Worm (Caenorhabditis elegans) whole organism, L2 larva: Measurements from ENCODE around the gene F21D9.1.

Source experiments
- C34F6.9 ChIP-seq: fragments of 150-350 bp; optimal IDR thresholded peaks from 2 replicates; lab custom pipeline; 2014; ENCODE audit warnings: missing biosample characterization, missing genetic modification characterization
- R02D3.7 ChIP-seq: fragments of 150-350 bp; optimal IDR thresholded peaks from 2 replicates; lab custom pipeline; 2014; ENCODE audit warnings: missing biosample characterization, missing genetic modification characterization
- alr-1 ChIP-seq: fragments of 150-350 bp; optimal IDR thresholded peaks from 2 replicates; lab custom pipeline; 2014; ENCODE audit warnings: missing biosample characterization, missing genetic modification characterization
- aly-2 ChIP-seq: fragments of 150-350 bp; optimal IDR thresholded peaks from 2 replicates; lab custom pipeline; 2014; ENCODE audit warnings: missing biosample characterization, missing genetic modification characterization
- blmp-1 ChIP-seq: sonication (generic microtip); optimal IDR thresholded peaks from 2 replicates; lab custom pipeline; 2017; ENCODE audit warnings: missing genetic modification characterization, mild to moderate bottlenecking, missing compliant biosample characterization, antibody characterized with exemption, moderate library complexity; ENCODE audit not compliant: insufficient read depth
- ceh-16 ChIP-seq: fragments of 150-350 bp; optimal IDR thresholded peaks from 2 replicates; lab custom pipeline; 2014; ENCODE audit warnings: missing biosample characterization, missing genetic modification characterization
- ceh-82 ChIP-seq: fragments of 150-350 bp; optimal IDR thresholded peaks from 2 replicates; lab custom pipeline; 2014; ENCODE audit warnings: missing biosample characterization, missing genetic modification characterization
- crh-2 ChIP-seq: sonication (generic microtip); optimal IDR thresholded peaks from 2 replicates; lab custom pipeline; 2017; ENCODE audit warnings: missing biosample characterization, missing genetic modification characterization
- dmd-4 ChIP-seq: sonication (generic microtip); optimal IDR thresholded peaks from 2 replicates; lab custom pipeline; 2017; ENCODE audit warnings: missing biosample characterization, missing genetic modification characterization
- egl-27 ChIP-seq: sonication (generic microtip); optimal IDR thresholded peaks from 3 replicates; lab custom pipeline; 2017; ENCODE audit warnings: missing biosample characterization, missing genetic modification reagents, missing genetic modification characterization
- elt-3 ChIP-seq: sonication (generic microtip); optimal IDR thresholded peaks from 2 replicates; lab custom pipeline; 2017; ENCODE audit warnings: missing biosample characterization, missing genetic modification characterization
- fos-1 ChIP-seq: fragments of 150-350 bp; optimal IDR thresholded peaks from 2 replicates; lab custom pipeline; 2014; ENCODE audit warnings: missing biosample characterization, missing genetic modification characterization
- gmeb-1 ChIP-seq: fragments of 150-350 bp; optimal IDR thresholded peaks from 2 replicates; lab custom pipeline; 2014; ENCODE audit warnings: missing biosample characterization, missing genetic modification characterization
- lin-13 ChIP-seq: fragments of 150-350 bp; optimal IDR thresholded peaks from 2 replicates; lab custom pipeline; 2014; ENCODE audit warnings: missing biosample characterization, missing genetic modification reagents, missing genetic modification characterization
- lin-39 ChIP-seq: fragments of 150-350 bp; optimal IDR thresholded peaks from 2 replicates; lab custom pipeline; 2014; ENCODE audit warnings: missing biosample characterization, missing genetic modification reagents, missing genetic modification characterization
- lsy-2 ChIP-seq, 2 experiments: fragments of 150-350 bp in 1 of 2; sonication (generic microtip) in 1 of 2; optimal IDR thresholded peaks; 2 replicates each; lab custom pipeline; 2014 to 2017; ENCODE audit warnings: missing biosample characterization in 2 of 2, missing genetic modification characterization in 2 of 2
- mab-5 ChIP-seq: fragments of 150-350 bp; optimal IDR thresholded peaks from 2 replicates; lab custom pipeline; 2014; ENCODE audit warnings: missing biosample characterization, missing genetic modification characterization
- mbf-1 ChIP-seq: sonication (generic microtip); optimal IDR thresholded peaks from 2 replicates; lab custom pipeline; 2017; ENCODE audit warnings: missing biosample characterization, missing genetic modification characterization
- mdl-1 ChIP-seq, 2 experiments: fragments of 150-350 bp in 1 of 2; sonication (generic microtip) in 1 of 2; optimal IDR thresholded peaks; 2 replicates each; lab custom pipeline; 2017; ENCODE audit warnings: missing biosample characterization in 2 of 2, missing genetic modification characterization in 2 of 2
- nhr-10 ChIP-seq: sonication (generic microtip); optimal IDR thresholded peaks from 2 replicates; lab custom pipeline; 2017; ENCODE audit warnings: missing biosample characterization, missing genetic modification characterization
- nhr-11 ChIP-seq: fragments of 150-350 bp; optimal IDR thresholded peaks from 2 replicates; lab custom pipeline; 2014; ENCODE audit warnings: missing biosample characterization, missing genetic modification characterization
- nhr-12 ChIP-seq: fragments of 150-350 bp; optimal IDR thresholded peaks from 2 replicates; lab custom pipeline; 2014; ENCODE audit warnings: missing biosample characterization, missing genetic modification characterization
- nhr-129 ChIP-seq: fragments of 150-350 bp; optimal IDR thresholded peaks from 2 replicates; lab custom pipeline; 2014; ENCODE audit warnings: missing biosample characterization, missing genetic modification characterization
- nhr-21 ChIP-seq: fragments of 150-350 bp; optimal IDR thresholded peaks from 2 replicates; lab custom pipeline; 2014; ENCODE audit warnings: missing biosample characterization, missing genetic modification characterization
- nhr-237 ChIP-seq: fragments of 150-350 bp; optimal IDR thresholded peaks from 2 replicates; lab custom pipeline; 2014; ENCODE audit warnings: missing biosample characterization, missing genetic modification characterization
- nhr-6 ChIP-seq: fragments of 150-350 bp; optimal IDR thresholded peaks from 2 replicates; lab custom pipeline; 2014; ENCODE audit warnings: missing biosample characterization, missing genetic modification characterization
- peb-1 ChIP-seq: fragments of 150-350 bp; optimal IDR thresholded peaks from 2 replicates; lab custom pipeline; 2014; ENCODE audit warnings: missing biosample characterization, missing genetic modification characterization
- sem-4 ChIP-seq: fragments of 150-350 bp; optimal IDR thresholded peaks from 2 replicates; lab custom pipeline; 2014; ENCODE audit warnings: missing biosample characterization, missing genetic modification reagents, missing genetic modification characterization
- sma-3 ChIP-seq: sonication (generic microtip); optimal IDR thresholded peaks from 2 replicates; lab custom pipeline; 2016; ENCODE audit warnings: missing genetic modification reagents, missing genetic modification characterization, missing compliant biosample characterization
- sma-9 ChIP-seq, 2 experiments: fragments of 150-350 bp in 1 of 2; sonication (generic microtip) in 1 of 2; optimal IDR thresholded peaks; 2 replicates each; lab custom pipeline; 2014 to 2016; ENCODE audit warnings: missing genetic modification characterization in 2 of 2, mild to moderate bottlenecking in 1 of 2, missing biosample characterization in 1 of 2, missing compliant biosample characterization in 1 of 2, missing genetic modification reagents in 1 of 2, moderate library complexity in 1 of 2
- snpc-4 ChIP-seq: fragments of 150-350 bp; optimal IDR thresholded peaks from 2 replicates; lab custom pipeline; 2014; ENCODE audit warnings: missing biosample characterization, missing genetic modification characterization
- unc-39 ChIP-seq: fragments of 150-350 bp; optimal IDR thresholded peaks from 2 replicates; lab custom pipeline; 2014; ENCODE audit warnings: missing biosample characterization, missing genetic modification characterization
- unc-62 ChIP-seq: fragments of 150-350 bp; optimal IDR thresholded peaks from 2 replicates; lab custom pipeline; 2014; ENCODE audit warnings: missing biosample characterization, missing genetic modification reagents, missing genetic modification characterization
- zag-1 ChIP-seq: fragments of 150-350 bp; optimal IDR thresholded peaks from 2 replicates; lab custom pipeline; 2014; ENCODE audit warnings: missing biosample characterization, missing genetic modification characterization
- ztf-1 ChIP-seq: fragments of 200-800 bp; sonication (Bioruptor generic); conservative IDR thresholded peaks from 2 replicates; pipeline ENCODE4 v1.3.6; 2022; ENCODE audit warnings: missing genetic modification characterization, missing compliant biosample characterization
- ztf-11 ChIP-seq: sonication (generic microtip); optimal IDR thresholded peaks from 2 replicates; lab custom pipeline; 2017; ENCODE audit warnings: missing biosample characterization, missing genetic modification characterization
- ztf-4 ChIP-seq: fragments of 150-350 bp; optimal IDR thresholded peaks from 2 replicates; lab custom pipeline; 2014; ENCODE audit warnings: missing biosample characterization, missing genetic modification characterization

The F21D9.1 gene

ce11 chrV:19301934-19302333 lies 37.7 kb downstream of the F21D9.1 start, which contains the start of gene fbxb-62:
fbxb-62 (minus strand) TSS chrV:19302034.
- no peak for TF ChIP-seq C34F6.9 (tag; lab: Kevin White, UChicago)
- no peak for TF ChIP-seq lin-13 (GFP tag; lab: Kevin White, UChicago)
- TF ChIP-seq ceh-82, result no peak
- TF ChIP-seq sem-4 (tag; lab: Kevin White, UChicago), result no peak
- TF ChIP-seq unc-39 (tag; lab: Kevin White, UChicago), result no peak
- TF ChIP-seq nhr-10 (tag; lab: Kevin White, UChicago), result no peak
- TF ChIP-seq mab-5 (tag; lab: Kevin White, UChicago), result no peak
- no peak for TF ChIP-seq blmp-1
- no peak for TF ChIP-seq lsy-2 (tag; optimal IDR thresholded peaks at IDR 0.05; lab: Kevin White, UChicago)
- no peak for TF ChIP-seq sma-9 (GFP tag; optimal IDR thresholded peaks at IDR 0.05; lab: Kevin White, UChicago)
- TF ChIP-seq sma-9 (tag; optimal IDR thresholded peaks at IDR 0.05; lab: Kevin White, UChicago), result no peak
- no peak for TF ChIP-seq alr-1 (tag; lab: Kevin White, UChicago)
- TF ChIP-seq, all 48 proteins: peak for 0

- TF ChIP-seq nhr-6, result no peak
- TF ChIP-seq nhr-129 (tag; lab: Kevin White, UChicago), result no peak
- TF ChIP-seq ceh-82, result no peak
- no peak for TF ChIP-seq gmeb-1
- TF ChIP-seq unc-39 (tag; lab: Kevin White, UChicago), result no peak
- TF ChIP-seq ceh-16, result no peak
- TF ChIP-seq lin-39, result no peak
- TF ChIP-seq crh-2 (tag; lab: Kevin White, UChicago), result no peak
- no peak for TF ChIP-seq sma-3 (GFP tag; lab: Kevin White, UChicago)
- TF ChIP-seq mdl-1 (tag; optimal IDR thresholded peaks at IDR 0.05; lab: Kevin White, UChicago), result no peak
- no peak for TF ChIP-seq mbf-1 (tag; lab: Kevin White, UChicago)
- no peak for TF ChIP-seq nhr-12 (tag; lab: Kevin White, UChicago)
- no peak for TF ChIP-seq nhr-11 (tag; lab: Kevin White, UChicago)
- no peak for TF ChIP-seq fos-1
- no peak for TF ChIP-seq peb-1 (tag; lab: Kevin White, UChicago)
- no peak for TF ChIP-seq lin-13 (GFP tag; lab: Kevin White, UChicago)
- no peak for TF ChIP-seq zag-1 (tag; lab: Kevin White, UChicago)
- no peak for TF ChIP-seq sem-4 (tag; lab: Kevin White, UChicago)
- TF ChIP-seq alr-1 (tag; lab: Kevin White, UChicago), result no peak
- TF ChIP-seq blmp-1, result no peak
Observed at ce11 chrV:19303589-19304174, 39.4 kb downstream of the F21D9.1 start, which contains the start of the genes fbxb-63 and fbxb-61. fbxb-63 (minus strand) TSS chrV:19303730. fbxb-61 (plus strand) TSS chrV:19304124.

DNA sequence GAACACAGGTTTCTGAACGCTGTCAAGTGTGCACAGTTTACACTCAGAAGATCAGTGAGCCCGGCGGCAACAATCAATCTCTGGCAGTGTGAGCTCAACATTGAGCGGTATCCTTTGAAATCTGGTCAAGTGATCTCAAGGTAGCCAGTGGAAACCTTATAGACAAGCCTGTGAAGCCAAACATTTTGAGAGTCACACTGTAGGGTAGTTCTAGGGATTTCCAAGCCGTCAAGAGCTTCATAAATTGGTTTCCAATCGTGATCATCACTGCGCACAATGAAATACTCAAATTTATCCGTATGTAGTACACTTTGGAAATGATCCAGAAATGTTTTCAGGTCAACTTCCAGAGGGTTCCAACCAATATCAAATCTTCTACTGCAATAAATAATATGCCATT lies 42.7 kb downstream of the F21D9.1 start, which contains the start of gene F55C9.15:
TSS of gene F55C9.15 (minus strand) at position 101 of the 400 bp plus-strand sequence.
- TF ChIP-seq crh-2 (tag; lab: Kevin White, UChicago) (no peak), nhr-21 (tag; lab: Kevin White, UChicago) (no peak), nhr-10 (tag; lab: Kevin White, UChicago) (no peak), ztf-1 (GFP tag; lab: Robert Waterston, UW) (no peak), egl-27 (tag; lab: Kevin White, UChicago) (no peak), sma-3 (GFP tag; lab: Kevin White, UChicago) (no peak), aly-2 (tag; lab: Kevin White, UChicago) (no peak), dmd-4 (tag; lab: Kevin White, UChicago) (no peak), nhr-12 (tag; lab: Kevin White, UChicago) (no peak), nhr-237 (tag; lab: Kevin White, UChicago) (no peak), R02D3.7 (tag; lab: Kevin White, UChicago) (no peak), ztf-4 (tag; lab: Kevin White, UChicago) (no peak), elt-3 (tag; lab: Kevin White, UChicago) (no peak), unc-62 (GFP tag; lab: Kevin White, UChicago) (no peak), ceh-82 (no peak), ceh-16 (no peak), ztf-11 (no peak), snpc-4 (tag; lab: Kevin White, UChicago) (no peak), C34F6.9 (tag; lab: Kevin White, UChicago) (no peak), mbf-1 (tag; lab: Kevin White, UChicago) (no peak)
